Worm (Caenorhabditis elegans) whole organism, young adult: ENCODE data around the gene nep-16.
A peak's percentile ranks its signal among the peaks of the same experiment; 100 is the strongest.

ENCODE experiments used
- F10E7.11 ChIP-seq: sonication (generic microtip); optimal IDR thresholded peaks from 2 replicates; lab custom pipeline; 2017; ENCODE audit warnings: mild to moderate bottlenecking, missing genetic modification characterization, moderate library complexity, missing compliant biosample characterization
- F22D6.2 ChIP-seq: sonication (generic microtip); optimal IDR thresholded peaks from 2 replicates; lab custom pipeline; 2016; ENCODE audit warnings: mild to moderate bottlenecking, missing genetic modification characterization, missing compliant biosample characterization
- F39B2.1 ChIP-seq: fragments of 200-800 bp; sonication (Bioruptor generic); IDR thresholded peaks from 2 replicates; pipeline ENCODE4 v1.3.6; 2022; ENCODE audit warnings: missing genetic modification reagents, missing genetic modification characterization, missing compliant biosample characterization
- F57C9.4 ChIP-seq: sonication (generic microtip); optimal IDR thresholded peaks from 2 replicates; lab custom pipeline; 2017; ENCODE audit warnings: mild to moderate bottlenecking, missing genetic modification characterization, missing compliant biosample characterization
- K11D2.4 ChIP-seq: fragments of 200-800 bp; sonication (Bioruptor generic); IDR thresholded peaks from 2 replicates; pipeline ENCODE4 v1.3.6; 2022; ENCODE audit warnings: missing genetic modification reagents, missing genetic modification characterization, missing compliant biosample characterization
- K12H6.12 ChIP-seq: fragments of 200-800 bp; sonication (Bioruptor generic); optimal IDR thresholded peaks from 2 replicates; lab custom pipeline; 2018; ENCODE audit warnings: mild to moderate bottlenecking, missing genetic modification characterization, missing compliant biosample characterization
- Y53G8AR.9 ChIP-seq: fragments of 200-800 bp; sonication (Bioruptor generic); conservative IDR thresholded peaks from 2 replicates; pipeline ENCODE4 v1.3.6; 2022; ENCODE audit warnings: missing genetic modification reagents, missing genetic modification characterization, missing compliant biosample characterization
- akir-1 ChIP-seq: fragments of 200-800 bp; sonication (Bioruptor generic); optimal IDR thresholded peaks from 2 replicates; lab custom pipeline; 2018; ENCODE audit warnings: mild to moderate bottlenecking, missing genetic modification characterization, moderate library complexity, missing compliant biosample characterization
- aptf-3 ChIP-seq: fragments of 200-800 bp; sonication (Bioruptor generic); IDR thresholded peaks from 2 replicates; pipeline ENCODE4 v1.3.6; 2022; ENCODE audit warnings: missing genetic modification characterization, missing compliant biosample characterization
- ccch-3 ChIP-seq: fragments of 200-800 bp; sonication (Bioruptor generic); optimal IDR thresholded peaks from 2 replicates; lab custom pipeline; 2018; ENCODE audit warnings: mild to moderate bottlenecking, missing genetic modification characterization, missing compliant biosample characterization
- cebp-2 ChIP-seq: fragments of 200-800 bp; sonication (Bioruptor generic); IDR thresholded peaks from 2 replicates; pipeline ENCODE4 v1.3.6; 2022; ENCODE audit warnings: missing genetic modification characterization, missing compliant biosample characterization
- ceh-27 ChIP-seq: fragments of 200-800 bp; sonication (Bioruptor generic); optimal IDR thresholded peaks from 2 replicates; lab custom pipeline; 2018; ENCODE audit warnings: mild to moderate bottlenecking, missing genetic modification characterization, moderate library complexity, missing compliant biosample characterization
- ceh-40 ChIP-seq: fragments of 200-800 bp; sonication (Bioruptor generic); IDR thresholded peaks from 2 replicates; pipeline ENCODE4 v1.3.6; 2022; ENCODE audit warnings: missing genetic modification characterization, missing compliant biosample characterization
- egl-18 ChIP-seq: fragments of 200-800 bp; sonication (Bioruptor generic); IDR thresholded peaks from 2 replicates; pipeline ENCODE4 v1.3.6; 2022; ENCODE audit warnings: missing genetic modification reagents, missing genetic modification characterization, missing compliant biosample characterization
- egl-44 ChIP-seq: fragments of 200-800 bp; sonication (Bioruptor generic); IDR thresholded peaks from 2 replicates; pipeline ENCODE4 v1.3.6; 2022; ENCODE audit warnings: missing genetic modification reagents, missing genetic modification characterization, missing compliant biosample characterization
- egrh-3 ChIP-seq: fragments of 200-800 bp; sonication (Bioruptor generic); IDR thresholded peaks from 2 replicates; pipeline ENCODE4 v1.3.6; 2022; ENCODE audit warnings: missing genetic modification reagents, missing genetic modification characterization, missing compliant biosample characterization
- ekl-4 ChIP-seq: fragments of 200-800 bp; sonication (Bioruptor generic); IDR thresholded peaks from 2 replicates; pipeline ENCODE4 v1.3.6; 2022; ENCODE audit warnings: missing genetic modification reagents, missing genetic modification characterization, missing compliant biosample characterization
- fkh-3 ChIP-seq: sonication (generic microtip); optimal IDR thresholded peaks from 2 replicates; lab custom pipeline; 2016; ENCODE audit warnings: mild to moderate bottlenecking, missing genetic modification characterization, missing compliant biosample characterization
- hlh-12 ChIP-seq: sonication (generic microtip); optimal IDR thresholded peaks from 2 replicates; lab custom pipeline; 2016; ENCODE audit warnings: missing genetic modification characterization, missing compliant biosample characterization
- hmg-1.2 ChIP-seq: fragments of 200-800 bp; sonication (Bioruptor generic); IDR thresholded peaks from 2 replicates; pipeline ENCODE4 v1.3.6; 2022; ENCODE audit warnings: missing genetic modification reagents, missing genetic modification characterization, missing compliant biosample characterization
- hsf-1 ChIP-seq: fragments of 200-800 bp; sonication (Bioruptor generic); IDR thresholded peaks from 2 replicates; pipeline ENCODE4 v1.3.6; 2022; ENCODE audit warnings: missing genetic modification reagents, missing genetic modification characterization, missing compliant biosample characterization
- lag-1 ChIP-seq: fragments of 200-800 bp; sonication (Bioruptor generic); IDR thresholded peaks from 2 replicates; pipeline ENCODE4 v1.3.6; 2022; ENCODE audit warnings: missing genetic modification reagents, missing genetic modification characterization, missing compliant biosample characterization
- lin-26 ChIP-seq: fragments of 200-800 bp; sonication (Bioruptor generic); IDR thresholded peaks from 2 replicates; pipeline ENCODE4 v1.3.6; 2022; ENCODE audit warnings: missing genetic modification reagents, missing genetic modification characterization, missing compliant biosample characterization
- lin-35 ChIP-seq, 3 experiments: fragments of 150-350 bp in 2 of 3; sonication (generic microtip) in 1 of 3; optimal IDR thresholded peaks; 2 replicates each; lab custom pipeline; 2014 to 2018; ENCODE audit warnings: missing biosample characterization in 3 of 3, missing genetic modification characterization in 3 of 3, missing genetic modification reagents in 3 of 3
- lir-1 ChIP-seq: fragments of 200-800 bp; sonication (Bioruptor generic); conservative IDR thresholded peaks from 2 replicates; pipeline ENCODE4 v1.3.6; 2022; ENCODE audit warnings: missing genetic modification reagents, missing genetic modification characterization, missing compliant biosample characterization
- lsy-27 ChIP-seq: sonication (generic microtip); optimal IDR thresholded peaks from 2 replicates; lab custom pipeline; 2017; ENCODE audit warnings: missing genetic modification characterization, mild to moderate bottlenecking, missing compliant biosample characterization, antibody characterized with exemption, missing genotype, borderline replicate concordance; ENCODE audit not compliant: insufficient read depth
- madf-6 ChIP-seq: fragments of 200-800 bp; sonication (Bioruptor generic); IDR thresholded peaks from 2 replicates; pipeline ENCODE4 v1.3.6; 2022; ENCODE audit warnings: missing genetic modification reagents, missing genetic modification characterization, missing compliant biosample characterization
- mcd-1 ChIP-seq: fragments of 200-800 bp; sonication (Bioruptor generic); IDR thresholded peaks from 2 replicates; pipeline ENCODE4 v1.3.6; 2022; ENCODE audit warnings: missing genetic modification reagents, missing genetic modification characterization, missing compliant biosample characterization
- nfya-2 ChIP-seq: fragments of 200-800 bp; sonication (Bioruptor generic); IDR thresholded peaks from 2 replicates; pipeline ENCODE4 v1.3.6; 2022; ENCODE audit warnings: missing genetic modification reagents, missing genetic modification characterization, missing compliant biosample characterization
- nhr-120 ChIP-seq: fragments of 200-800 bp; sonication (Bioruptor generic); IDR thresholded peaks from 2 replicates; pipeline ENCODE4 v1.3.6; 2022; ENCODE audit warnings: missing genetic modification characterization, missing compliant biosample characterization
- nhr-27 ChIP-seq: fragments of 200-800 bp; sonication (Bioruptor generic); optimal IDR thresholded peaks from 2 replicates; lab custom pipeline; 2018; ENCODE audit warnings: mild to moderate bottlenecking, missing genetic modification characterization, moderate library complexity, missing compliant biosample characterization
- rpc-1 ChIP-seq, 2 experiments: fragments of 150-350 bp in 1 of 2; sonication (generic microtip) in 1 of 2; optimal IDR thresholded peaks; 2 replicates each; lab custom pipeline; 2014 to 2018; ENCODE audit warnings: missing biosample characterization in 1 of 2, missing genetic modification characterization in 1 of 2, missing genetic modification reagents in 1 of 2, missing genotype in 1 of 2
- somi-1 ChIP-seq: fragments of 200-800 bp; sonication (Bioruptor generic); optimal IDR thresholded peaks from 2 replicates; lab custom pipeline; 2018; ENCODE audit warnings: mild to moderate bottlenecking, missing genetic modification characterization, missing compliant biosample characterization
- unc-130 ChIP-seq: sonication (generic microtip); optimal IDR thresholded peaks from 2 replicates; lab custom pipeline; 2016; ENCODE audit warnings: missing genetic modification reagents, missing genetic modification characterization, missing compliant biosample characterization
- zfh-2 ChIP-seq: fragments of 200-800 bp; sonication (Bioruptor generic); conservative IDR thresholded peaks from 2 replicates; pipeline ENCODE4 v1.3.6; 2022; ENCODE audit warnings: missing genetic modification reagents, missing genetic modification characterization, missing compliant biosample characterization
- zim-3 ChIP-seq: sonication (generic microtip); optimal IDR thresholded peaks from 2 replicates; lab custom pipeline; 2017; ENCODE audit warnings: mild to moderate bottlenecking, missing genetic modification characterization, moderate library complexity, missing compliant biosample characterization
- ztf-26 ChIP-seq: sonication (generic microtip); optimal IDR thresholded peaks from 2 replicates; lab custom pipeline; 2017; ENCODE audit warnings: missing genetic modification characterization, missing compliant biosample characterization

nep-16 gene

ce11 chrIV:7620450-7620849 lies 21.2 kb downstream of the nep-16 start:
- TF ChIP-seq rpc-1 (optimal IDR thresholded peaks at IDR 0.05; lab: Kevin White, UChicago) (no peak), rpc-1 (tag; optimal IDR thresholded peaks at IDR 0.05; lab: Kevin White, UChicago) (no peak), F10E7.11 (no peak), nhr-27 (tag; lab: Kevin White, UChicago) (no peak), nfya-2 (GFP tag; lab: Robert Waterston, UW) (no peak), somi-1 (GFP tag; lab: Kevin White, UChicago) (no peak), F57C9.4 (no peak), ceh-40 (no peak)

ce11 chrIV:7619261-7619660 lies 22.4 kb downstream of the nep-16 start:
- no peak for TF ChIP-seq lin-26 (GFP tag; lab: Robert Waterston, UW)
- peak; percentile 76; the same call in 1 of the 2 replicates for TF ChIP-seq egrh-3 (GFP tag; lab: Robert Waterston, UW)
- peak; percentile 35; the same call in 1 of the 2 replicates for TF ChIP-seq hmg-1.2
- TF ChIP-seq mcd-1: peak; percentile 33; the same call in 1 of the 2 replicates
- peak; percentile 24 for TF ChIP-seq ceh-27
- TF ChIP-seq K12H6.12 (tag; lab: Kevin White, UChicago): peak; percentile 3
- no peak for TF ChIP-seq ccch-3 (GFP tag; lab: Kevin White, UChicago)
- TF ChIP-seq zfh-2 (GFP tag; lab: Robert Waterston, UW): peak; percentile 95
- TF ChIP-seq K11D2.4 (GFP tag; lab: Robert Waterston, UW): 0 out of 2 replicates have a peak, but pooled peaks have one; percentile 13
- TF ChIP-seq, all 124 proteins: peak for 7

ce11 chrIV:7612523-7612922 lies 29.1 kb downstream of the nep-16 start:
- TF ChIP-seq lsy-27 (no peak), egl-18 (GFP tag; lab: Robert Waterston, UW) (no peak), egl-44 (GFP tag; lab: Robert Waterston, UW) (no peak), F39B2.1 (no peak), ekl-4 (GFP tag; lab: Robert Waterston, UW) (no peak), Y53G8AR.9 (GFP tag; lab: Robert Waterston, UW) (no peak), madf-6 (GFP tag; lab: Robert Waterston, UW) (no peak), zim-3 (tag; lab: Kevin White, UChicago) (no peak)
- TF ChIP-seq, all 124 proteins: peak for 0

ce11 chrIV:7611396-7611795 lies 30.3 kb downstream of the nep-16 start:
- TF ChIP-seq zfh-2 (GFP tag; lab: Robert Waterston, UW) (peak; percentile 32; the same call in 1 of the 2 replicates), akir-1 (GFP tag; lab: Kevin White, UChicago) (no peak)
- TF ChIP-seq, all 124 proteins: peak for 1

ce11 chrIV:7608111-7608510 lies 33.5 kb downstream of the nep-16 start:
- TF ChIP-seq ztf-26 (tag; lab: Kevin White, UChicago): no peak
- no peak for TF ChIP-seq lin-26 (GFP tag; lab: Robert Waterston, UW)
- no peak for TF ChIP-seq hsf-1
- TF ChIP-seq F22D6.2: no peak
- TF ChIP-seq egrh-3 (GFP tag; lab: Robert Waterston, UW): no peak
- TF ChIP-seq fkh-3 (tag; lab: Kevin White, UChicago): no peak
- no peak for TF ChIP-seq nhr-120 (GFP tag; lab: Robert Waterston, UW)

- TF ChIP-seq lir-1 (GFP tag; lab: Robert Waterston, UW) (no peak), zfh-2 (GFP tag; lab: Robert Waterston, UW) (0 out of 2 replicates have a peak, but pooled peaks have one; percentile 8), cebp-2 (no peak), aptf-3 (no peak), ztf-26 (tag; lab: Kevin White, UChicago) (no peak), lag-1 (GFP tag; lab: Robert Waterston, UW) (no peak), hlh-12 (no peak), lin-35 (GFP tag; optimal IDR thresholded peaks at IDR 0.05; lab: Kevin White, UChicago) (no peak), unc-130 (GFP tag; lab: Kevin White, UChicago) (no peak)
Observed at ce11 chrIV:7605413-7605812, 36.2 kb downstream of the nep-16 start.
